Worm (Caenorhabditis elegans) whole organism, early embryonic: Measurements from ENCODE around the gene Y39B6A.9.

Experiments
- B0310.2 ChIP-seq: sonication (generic microtip); optimal IDR thresholded peaks from 2 replicates; lab custom pipeline; 2016; ENCODE audit warnings: mild to moderate bottlenecking, missing genetic modification characterization, missing compliant biosample characterization
- ama-1 ChIP-seq: fragments of 150-350 bp; optimal IDR thresholded peaks from 2 replicates; lab custom pipeline; 2014
- ets-7 ChIP-seq: sonication (generic microtip); optimal IDR thresholded peaks from 2 replicates; lab custom pipeline; 2016; ENCODE audit warnings: missing genotype, missing genetic modification characterization, missing compliant biosample characterization
- flt-1 ChIP-seq: fragments of 200-800 bp; sonication (Bioruptor generic); IDR thresholded peaks from 2 replicates; pipeline ENCODE4 v1.3.6; 2022; ENCODE audit warnings: missing genetic modification characterization, missing compliant biosample characterization
- hmbx-1 ChIP-seq: sonication (generic microtip); optimal IDR thresholded peaks from 2 replicates; lab custom pipeline; 2016; ENCODE audit warnings: mild to moderate bottlenecking, missing genetic modification characterization, missing compliant biosample characterization
- pes-1 ChIP-seq: fragments of 200-800 bp; sonication (Bioruptor generic); IDR thresholded peaks from 2 replicates; pipeline ENCODE4 v1.3.6; 2022; ENCODE audit warnings: missing genetic modification reagents, missing genetic modification characterization, missing compliant biosample characterization
- scrt-1 ChIP-seq: fragments of 200-800 bp; sonication (Bioruptor generic); IDR thresholded peaks from 2 replicates; pipeline ENCODE4 v1.3.6; 2022; ENCODE audit warnings: missing genetic modification characterization, missing compliant biosample characterization
- tbx-37 ChIP-seq: fragments of 200-800 bp; sonication (Bioruptor generic); conservative IDR thresholded peaks from 2 replicates; pipeline ENCODE4 v1.3.6; 2022; ENCODE audit warnings: missing genetic modification reagents, missing genetic modification characterization, missing compliant biosample characterization
- tra-4 ChIP-seq: sonication (generic microtip); optimal IDR thresholded peaks from 2 replicates; lab custom pipeline; 2017; ENCODE audit warnings: missing genetic modification characterization, missing compliant biosample characterization

ce11 chrV:19118312-19118711, 18.0 kb upstream of the Y39B6A.9 start, which contains the start of gene pro-3:
- TF ChIP-seq ets-7 (tag; lab: Kevin White, UChicago) (no peak), B0310.2 (tag; lab: Kevin White, UChicago) (no peak), tbx-37 (GFP tag; lab: Robert Waterston, UW) (no peak), ama-1 (lab: Kevin White, UChicago) (no peak), scrt-1 (GFP tag; lab: Robert Waterston, UW) (no peak), tra-4 (tag; lab: Kevin White, UChicago) (no peak), pes-1 (GFP tag; lab: Robert Waterston, UW) (no peak), hmbx-1 (tag; lab: Kevin White, UChicago) (no peak), flt-1 (GFP tag; lab: Robert Waterston, UW) (no peak)
